Worm (Caenorhabditis elegans) whole organism, L1 larva: ENCODE measurements around the gene vha-11.

Experiments
- aha-1 ChIP-seq: fragments of 150-350 bp; optimal IDR thresholded peaks from 2 replicates; lab custom pipeline; 2014; ENCODE audit warnings: missing biosample characterization, missing genetic modification characterization
- fkh-4 ChIP-seq: sonication (generic microtip); optimal IDR thresholded peaks from 2 replicates; lab custom pipeline; 2016; ENCODE audit warnings: missing compliant biosample characterization, missing genetic modification characterization, borderline replicate concordance
- grh-1 ChIP-seq: fragments of 200-800 bp; sonication (Bioruptor generic); IDR thresholded peaks from 2 replicates; pipeline ENCODE4 v1.3.6; 2022; ENCODE audit warnings: missing genetic modification reagents, missing genetic modification characterization, missing compliant biosample characterization
- nhr-76 ChIP-seq: sonication (generic microtip); optimal IDR thresholded peaks from 2 replicates; lab custom pipeline; 2017; ENCODE audit warnings: missing biosample characterization, missing genetic modification characterization

ce11 chrIV:2311554-2311953 is 2.8 kb downstream of the vha-11 start:
- no peak for TF ChIP-seq grh-1 (GFP tag; lab: Robert Waterston, UW)
- TF ChIP-seq fkh-4 (tag; lab: Kevin White, UChicago) = no peak
- TF ChIP-seq aha-1 (tag; lab: Kevin White, UChicago) = no peak
- no peak for TF ChIP-seq nhr-76 (tag; lab: Kevin White, UChicago)
